Fruit fly (Drosophila melanogaster) whole organism, adult: ENCODE data around the gene CG14110.

Experiments
- CG14711 ChIP-seq: fragments of 200-800 bp; sonication (Bioruptor generic); optimal IDR thresholded peaks from 2 replicates; lab custom pipeline; 2018; ENCODE audit warnings: missing biosample characterization, mild to moderate bottlenecking, missing genetic modification characterization, moderate library complexity
- CG1620 ChIP-seq: fragments of 200-800 bp; sonication (Bioruptor generic); optimal IDR thresholded peaks from 2 replicates; lab custom pipeline; 2016; ENCODE audit warnings: missing biosample characterization, missing genetic modification characterization
- CG5204 ChIP-seq: fragments of 200-800 bp; sonication (Bioruptor generic); optimal IDR thresholded peaks from 2 replicates; lab custom pipeline; 2016; ENCODE audit warnings: missing biosample characterization, missing genetic modification characterization
- Hr96 ChIP-seq: fragments of 200-800 bp; sonication (Bioruptor generic); optimal IDR thresholded peaks from 2 replicates; lab custom pipeline; 2016; ENCODE audit warnings: missing biosample characterization, missing genetic modification characterization
- bab1 ChIP-seq: fragments of 200-800 bp; sonication (Bioruptor generic); optimal IDR thresholded peaks from 3 replicates; lab custom pipeline; 2019; ENCODE audit warnings: missing biosample characterization, mild to moderate bottlenecking, missing genetic modification characterization, moderate library complexity
- ovo ChIP-seq: fragments of 200-800 bp; sonication (Bioruptor generic); optimal IDR thresholded peaks from 2 replicates; lab custom pipeline; 2016; ENCODE audit warnings: missing biosample characterization, missing genetic modification characterization
- tj ChIP-seq: fragments of 200-800 bp; sonication (Bioruptor generic); optimal IDR thresholded peaks from 3 replicates; lab custom pipeline; 2017; ENCODE audit warnings: missing biosample characterization, mild to moderate bottlenecking, missing genetic modification characterization, moderate library complexity

- TF ChIP-seq tj (no peak), bab1 (GFP tag; lab: Kevin White, UChicago) (no peak), CG14711 (tag; lab: Kevin White, UChicago) (no peak), Hr96 (GFP tag; lab: Kevin White, UChicago) (no peak), CG1620 (no peak), CG5204 (no peak), ovo (GFP tag; lab: Kevin White, UChicago) (no peak)
Measured at dm6 chr3L:13384489-13384888, at the start of gene CG14110.
